Worm (Caenorhabditis elegans): ENCODE measurements around the gene znf-474.

Gene znf-474

DNA sequence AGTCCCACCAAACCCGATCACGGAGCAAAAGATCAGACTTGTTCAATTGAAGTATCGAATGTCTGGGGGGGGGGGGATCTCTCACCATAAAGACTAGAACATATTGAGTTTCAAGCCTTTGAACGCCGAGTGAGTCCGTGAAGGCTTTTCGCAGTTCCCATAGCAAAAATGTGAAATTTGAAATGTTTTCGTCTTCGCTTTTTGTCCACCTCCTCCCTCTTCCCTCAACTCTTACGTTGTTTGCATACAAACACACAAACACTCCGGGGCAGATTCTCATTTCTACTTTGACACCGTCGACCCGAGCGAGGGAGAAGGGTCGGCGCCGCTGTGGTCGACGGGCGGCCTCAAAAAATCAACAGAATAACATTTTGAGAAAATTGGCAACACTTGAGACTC lies 29.4 kb downstream of the znf-474 start (continued):
- TF ChIP-seq lin-15B (tag; optimal IDR thresholded peaks at IDR 0.05), result no peak

ce11 chrX:12179817-12180384 lies 30.2 kb downstream of the znf-474 start:
- TF ChIP-seq mep-1 (tag; optimal IDR thresholded peaks at IDR 0.05) (no peak), blmp-1 (tag; optimal IDR thresholded peaks at IDR 0.05) (peak; percentile 4), efl-1 (optimal IDR thresholded peaks at IDR 0.05) (no peak), efl-1 (GFP tag; optimal IDR thresholded peaks at IDR 0.05 in 1 of 2) (peak in 1 of 2 experiments; percentile 56)

ce11 chrX:12180681-12181080 lies 31.0 kb downstream of the znf-474 start:
- no peak for TF ChIP-seq alr-1 (tag; optimal IDR thresholded peaks at IDR 0.05; ENCODE audit: borderline replicate concordance)
- no peak for TF ChIP-seq snpc-4 (tag; optimal IDR thresholded peaks at IDR 0.05)
- TF ChIP-seq C16A3.4 (tag; optimal IDR thresholded peaks at IDR 0.05), result no peak
- no peak for TF ChIP-seq unc-86 (tag; optimal IDR thresholded peaks at IDR 0.05)
- no peak for TF ChIP-seq aha-1 (tag; optimal IDR thresholded peaks at IDR 0.05)
- no peak for TF ChIP-seq lin-15B (tag; optimal IDR thresholded peaks at IDR 0.05)
- TF ChIP-seq fos-1 (tag; optimal IDR thresholded peaks at IDR 0.05), result no peak
- TF ChIP-seq fkh-4 (tag; optimal IDR thresholded peaks at IDR 0.05; ENCODE audit: borderline replicate concordance), result no peak
- peak; percentile 26 for TF ChIP-seq nhr-47 (tag; optimal IDR thresholded peaks at IDR 0.05)
- peak; percentile 2 for TF ChIP-seq pag-3 (tag; optimal IDR thresholded peaks at IDR 0.05; ENCODE audit: borderline replicate concordance, insufficient read depth)
- TF ChIP-seq irx-1 (tag; optimal IDR thresholded peaks at IDR 0.05), result no peak
- TF ChIP-seq elt-3 (tag; optimal IDR thresholded peaks at IDR 0.05), result peak in 5 of 6 experiments; percentile 6 to 50 (median 33)
- TF ChIP-seq pax-3 (tag; optimal IDR thresholded peaks at IDR 0.05), result no peak
- peak; percentile 80 for TF ChIP-seq nhr-20 (tag; optimal IDR thresholded peaks at IDR 0.05)
- no peak for TF ChIP-seq nhr-12 (tag; optimal IDR thresholded peaks at IDR 0.05)
- peak; percentile 83 for TF ChIP-seq lin-14 (GFP tag; optimal IDR thresholded peaks at IDR 0.05)
- TF ChIP-seq egl-13 (tag; optimal IDR thresholded peaks at IDR 0.05), result no peak
- no peak for TF ChIP-seq unc-62 (GFP tag; optimal IDR thresholded peaks at IDR 0.05)
- TF ChIP-seq ceh-90 (tag; optimal IDR thresholded peaks at IDR 0.05), result no peak
- no peak for TF ChIP-seq skn-1 (tag; optimal IDR thresholded peaks at IDR 0.05)
- peak in 1 of 2 experiments; percentile 52 for TF ChIP-seq lsy-2 (tag; optimal IDR thresholded peaks at IDR 0.05)
- TF ChIP-seq dpl-1 (GFP tag; optimal IDR thresholded peaks at IDR 0.05), result no peak
- peak; percentile 15 for TF ChIP-seq rnt-1 (tag; optimal IDR thresholded peaks at IDR 0.05)
- TF ChIP-seq nhr-90 (tag; optimal IDR thresholded peaks at IDR 0.05; ENCODE audit: poor library complexity), result peak; percentile 40
- no peak for TF ChIP-seq aly-2 (tag; optimal IDR thresholded peaks at IDR 0.05)
- TF ChIP-seq grh-1 (GFP tag; IDR thresholded peaks at IDR 0.05), result peak; percentile 89
- no peak for TF ChIP-seq ama-1 (optimal IDR thresholded peaks at IDR 0.05)
- TF ChIP-seq snu-23 (GFP tag; optimal IDR thresholded peaks at IDR 0.05), result peak; percentile 53
- peak; percentile 11 for TF ChIP-seq xbp-1 (tag; optimal IDR thresholded peaks at IDR 0.05)
- peak; percentile 16 for TF ChIP-seq swsn-7 (tag; optimal IDR thresholded peaks at IDR 0.05)
- no peak for TF ChIP-seq lin-39 (tag; optimal IDR thresholded peaks at IDR 0.05)
- no peak for TF ChIP-seq unc-98 (GFP tag; IDR thresholded peaks at IDR 0.05)
- TF ChIP-seq efl-1 (optimal IDR thresholded peaks at IDR 0.05), result no peak
- no peak for TF ChIP-seq efl-1 (GFP tag; optimal IDR thresholded peaks at IDR 0.05 in 1 of 2)
- peak; percentile 65 for TF ChIP-seq tbx-2 (tag; optimal IDR thresholded peaks at IDR 0.05)
- TF ChIP-seq nhr-28 (tag; optimal IDR thresholded peaks at IDR 0.05), result no peak
- peak; percentile 13 for TF ChIP-seq lin-13 (GFP tag; optimal IDR thresholded peaks at IDR 0.05)
- TF ChIP-seq mdl-1 (tag; optimal IDR thresholded peaks at IDR 0.05), result peak in 1 of 2 experiments; percentile 1
- TF ChIP-seq nhr-77 (tag; optimal IDR thresholded peaks at IDR 0.05), result no peak
- TF ChIP-seq egl-27 (tag; optimal IDR thresholded peaks at IDR 0.05), result no peak
- TF ChIP-seq tlp-1 (tag; optimal IDR thresholded peaks at IDR 0.05), result no peak
- TF ChIP-seq nhr-85 (tag), result peak; percentile 96
- no peak for TF ChIP-seq hlh-17 (GFP tag; optimal IDR thresholded peaks at IDR 0.05; ENCODE audit: borderline replicate concordance)
- TF ChIP-seq sox-4 (tag; optimal IDR thresholded peaks at IDR 0.05), result no peak
- peak; percentile 65 for TF ChIP-seq ceh-8 (GFP tag; optimal IDR thresholded peaks at IDR 0.05)
- no peak for TF ChIP-seq hlh-4 (tag; optimal IDR thresholded peaks at IDR 0.05)
- TF ChIP-seq nhr-19 (GFP tag; conservative IDR thresholded peaks at IDR 0.05), result peak; percentile 48

Measured in whole organism, L1 larva.